Worm (Caenorhabditis elegans) whole organism, L4 larva: Measurements from ENCODE around the gene F31B9.2.

Source experiments
- D1046.2 ChIP-seq: fragments of 200-800 bp; sonication (Bioruptor generic); IDR thresholded peaks from 2 replicates; pipeline ENCODE4 v1.3.6; 2022; ENCODE audit warnings: missing genetic modification characterization, missing compliant biosample characterization
- ZK546.5 ChIP-seq, 2 experiments: sonication (generic microtip); optimal IDR thresholded peaks; 2 replicates each; lab custom pipeline; 2017; ENCODE audit warnings: missing biosample characterization in 2 of 2, missing genetic modification characterization in 2 of 2
- ceh-44 ChIP-seq: fragments of 200-800 bp; sonication (Bioruptor generic); IDR thresholded peaks from 2 replicates; pipeline ENCODE4 v1.3.6; 2022; ENCODE audit warnings: missing genetic modification reagents, missing genetic modification characterization, missing compliant biosample characterization
- ctbp-1 ChIP-seq: fragments of 200-800 bp; sonication (Bioruptor generic); IDR thresholded peaks from 2 replicates; pipeline ENCODE4 v1.3.6; 2022; ENCODE audit warnings: missing genetic modification reagents, missing genetic modification characterization, missing compliant biosample characterization
- fos-1 ChIP-seq: fragments of 150-350 bp; optimal IDR thresholded peaks from 2 replicates; lab custom pipeline; 2014; ENCODE audit warnings: missing biosample characterization, missing genetic modification characterization
- lin-39 ChIP-seq: fragments of 150-350 bp; optimal IDR thresholded peaks from 2 replicates; lab custom pipeline; 2014; ENCODE audit warnings: missing biosample characterization, missing genetic modification reagents, missing genetic modification characterization
- lsy-2 ChIP-seq, 2 experiments: fragments of 150-350 bp in 1 of 2; sonication (generic microtip) in 1 of 2; optimal IDR thresholded peaks; 2 replicates each; lab custom pipeline; 2014 to 2017; ENCODE audit warnings: missing biosample characterization in 2 of 2, missing genetic modification characterization in 2 of 2
- mdl-1 ChIP-seq, 2 experiments: fragments of 150-350 bp in 1 of 2; sonication (generic microtip) in 1 of 2; optimal IDR thresholded peaks; 2 replicates each; lab custom pipeline; 2014 to 2017; ENCODE audit warnings: missing biosample characterization in 2 of 2, missing genetic modification characterization in 2 of 2

- TF ChIP-seq ceh-44 (GFP tag; lab: Robert Waterston, UW) (no peak), D1046.2 (no peak), ZK546.5 (tag; optimal IDR thresholded peaks at IDR 0.05; lab: Kevin White, UChicago) (no peak), ctbp-1 (GFP tag; lab: Robert Waterston, UW) (no peak), fos-1 (tag; lab: Kevin White, UChicago) (no peak), mdl-1 (tag; optimal IDR thresholded peaks at IDR 0.05; lab: Kevin White, UChicago) (no peak), lin-39 (tag; lab: Kevin White, UChicago) (no peak), lsy-2 (tag; optimal IDR thresholded peaks at IDR 0.05; lab: Kevin White, UChicago) (no peak)
Observed at ce11 chrX:15923440-15923839, 6.3 kb downstream of the F31B9.2 start, which contains the start of gene F31B9.3.
